Worm (Caenorhabditis elegans) whole organism, L2 larva: ENCODE data around the gene ZK1128.7.

Source experiments
- aly-2 ChIP-seq: fragments of 150-350 bp; optimal IDR thresholded peaks from 2 replicates; lab custom pipeline; 2014; ENCODE audit warnings: missing biosample characterization, missing genetic modification characterization
- blmp-1 ChIP-seq: sonication (generic microtip); optimal IDR thresholded peaks from 2 replicates; lab custom pipeline; 2017; ENCODE audit warnings: missing genetic modification characterization, mild to moderate bottlenecking, missing compliant biosample characterization, antibody characterized with exemption, moderate library complexity; ENCODE audit not compliant: insufficient read depth
- lin-39 ChIP-seq: fragments of 150-350 bp; optimal IDR thresholded peaks from 2 replicates; lab custom pipeline; 2014; ENCODE audit warnings: missing biosample characterization, missing genetic modification reagents, missing genetic modification characterization
- mdl-1 ChIP-seq, 2 experiments: fragments of 150-350 bp in 1 of 2; sonication (generic microtip) in 1 of 2; optimal IDR thresholded peaks; 2 replicates each; lab custom pipeline; 2017; ENCODE audit warnings: missing biosample characterization in 2 of 2, missing genetic modification characterization in 2 of 2
- nhr-11 ChIP-seq: fragments of 150-350 bp; optimal IDR thresholded peaks from 2 replicates; lab custom pipeline; 2014; ENCODE audit warnings: missing biosample characterization, missing genetic modification characterization
- skn-1 ChIP-seq: sonication (generic microtip); optimal IDR thresholded peaks from 2 replicates; lab custom pipeline; 2017; ENCODE audit warnings: missing biosample characterization, missing genetic modification characterization
- ztf-11 ChIP-seq: sonication (generic microtip); optimal IDR thresholded peaks from 2 replicates; lab custom pipeline; 2017; ENCODE audit warnings: missing biosample characterization, missing genetic modification characterization

DNA sequence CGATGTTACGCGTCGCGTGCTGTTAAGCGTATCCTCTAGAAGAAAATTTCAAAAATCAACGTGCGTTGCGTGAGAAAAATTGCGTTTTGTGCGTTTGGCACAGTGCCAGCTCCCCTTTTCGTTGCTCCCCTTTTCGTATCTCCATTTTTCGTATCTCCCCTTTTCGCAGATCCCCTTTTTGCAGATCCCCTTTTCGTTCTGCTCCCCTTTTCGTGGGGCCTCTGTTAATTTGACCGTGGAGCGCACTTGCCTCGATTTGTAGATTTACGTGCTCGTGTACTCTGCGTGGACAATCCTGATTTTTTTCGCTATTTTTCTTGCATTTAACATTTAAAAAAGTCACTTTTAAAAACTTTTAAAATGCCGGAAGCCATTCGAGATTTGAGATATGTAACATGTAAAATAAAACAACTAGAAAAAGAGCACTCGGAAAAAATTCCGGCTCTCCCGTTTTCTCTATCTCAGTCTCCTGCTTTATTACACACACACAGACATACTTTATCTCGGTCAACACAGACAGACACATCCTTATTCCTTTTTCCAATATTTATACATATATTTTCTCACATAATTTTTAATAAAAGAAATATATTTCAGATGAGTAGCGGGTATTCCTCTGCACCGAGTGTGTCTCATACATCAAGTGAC lies 13.1 kb upstream of the ZK1128.7 start, which contains the start of gene ttll-4:
- TF ChIP-seq skn-1 (tag; lab: Kevin White, UChicago) (no peak), mdl-1 (tag; optimal IDR thresholded peaks at IDR 0.05; lab: Kevin White, UChicago) (no peak), blmp-1 (tag; lab: Kevin White, UChicago) (no peak), nhr-11 (tag; lab: Kevin White, UChicago) (no peak), ztf-11 (tag; lab: Kevin White, UChicago) (no peak), lin-39 (tag; lab: Kevin White, UChicago) (no peak), aly-2 (tag; lab: Kevin White, UChicago) (no peak)
